Worm (Caenorhabditis elegans): ENCODE results near the gene T19B10.2.

- TF ChIP-seq ceh-88 (GFP tag; IDR thresholded peaks at IDR 0.05) (no peak), lsy-2 (tag; optimal IDR thresholded peaks at IDR 0.05) (no peak), skn-1 (tag; optimal IDR thresholded peaks at IDR 0.05) (no peak), elt-3 (tag; optimal IDR thresholded peaks at IDR 0.05) (no peak), nhr-71 (tag; optimal IDR thresholded peaks at IDR 0.05) (no peak), ets-5 (GFP tag; IDR thresholded peaks at IDR 0.05) (no peak), dpl-1 (GFP tag; optimal IDR thresholded peaks at IDR 0.05) (no peak), nhr-11 (tag; optimal IDR thresholded peaks at IDR 0.05) (no peak)
Observed at ce11 chrV:11252429-11252828, 31.3 kb downstream of the T19B10.2 start, which contains the start of gene srsx-33.

Measured in whole organism, L1 larva.